Fruit fly (Drosophila melanogaster): ENCODE data around the gene CG3982.

CG3982 gene

DNA sequence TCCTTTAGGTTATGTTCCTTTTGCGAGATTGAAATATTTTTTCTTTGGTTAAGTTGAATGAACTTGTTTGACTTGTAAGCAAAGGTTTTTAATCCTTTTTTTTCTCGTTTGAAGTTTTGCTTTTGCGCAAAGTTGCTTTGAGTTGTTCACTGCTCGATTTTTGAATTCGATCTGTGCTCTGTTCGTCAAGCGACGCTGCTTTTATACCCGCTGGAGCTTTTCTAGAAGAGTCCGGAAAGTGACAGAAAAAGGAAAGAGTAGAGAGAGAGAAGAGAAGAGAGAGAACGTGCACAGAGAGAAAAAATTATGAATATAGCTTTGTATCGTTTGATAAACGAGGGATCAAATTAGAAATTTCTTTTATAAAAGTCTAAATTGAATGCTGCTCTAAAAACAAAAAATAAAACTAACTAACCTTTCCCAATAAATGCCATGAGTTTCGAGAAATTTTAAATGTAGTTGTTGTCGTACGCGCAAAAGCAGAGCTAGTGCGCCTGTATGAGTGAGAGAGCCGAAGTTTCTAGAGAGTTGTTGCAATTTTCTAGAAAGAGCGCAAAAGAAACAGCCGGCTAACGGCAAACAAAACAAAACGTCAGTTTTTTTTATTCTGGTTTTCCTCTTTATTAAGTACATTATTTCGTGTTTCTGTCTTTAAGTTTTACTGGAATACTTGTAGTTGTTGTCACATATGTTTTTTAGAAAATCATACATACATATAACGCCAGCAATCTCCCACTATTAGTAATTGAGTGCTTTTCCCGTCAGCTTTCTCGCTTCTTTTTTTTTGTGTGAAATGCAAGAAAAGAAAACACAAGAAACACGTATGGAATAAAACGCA, 39.8 kb downstream of the CG3982 start, which contains the start of gene Hsp26 (continued):
- TF ChIP-seq jumu (GFP tag; optimal IDR thresholded peaks at IDR 0.05) (peak; percentile 74), Drgx (GFP tag; IDR thresholded peaks at IDR 0.05) (peak; percentile 96), CG7556 (GFP tag; optimal IDR thresholded peaks at IDR 0.05) (peak; percentile 89), pb (GFP tag; optimal IDR thresholded peaks at IDR 0.05) (peak; percentile 54), pzg (GFP tag; optimal IDR thresholded peaks at IDR 0.05) (no peak), CG31388 (GFP tag; optimal IDR thresholded peaks at IDR 0.05) (peak; percentile 21), CG18764 (GFP tag; optimal IDR thresholded peaks at IDR 0.05) (peak; percentile 66), Meics (GFP tag; optimal IDR thresholded peaks at IDR 0.05) (peak; percentile 80), CG4707 (GFP tag; optimal IDR thresholded peaks at IDR 0.05) (peak; percentile 49), zf30C (GFP tag; optimal IDR thresholded peaks at IDR 0.05) (peak; percentile 90), br (optimal IDR thresholded peaks at IDR 0.05) (no peak), pnt (GFP tag; optimal IDR thresholded peaks at IDR 0.05) (peak; percentile 85), Fer3 (tag; optimal IDR thresholded peaks at IDR 0.05) (peak; percentile 65), CG12104 (GFP tag; optimal IDR thresholded peaks at IDR 0.05) (peak; percentile 45), pan (optimal IDR thresholded peaks at IDR 0.05) (no peak), pan (GFP tag; optimal IDR thresholded peaks at IDR 0.05 in 1 of 2, IDR thresholded peaks at IDR 0.05 in 1 of 2) (peak in 1 of 2 experiments; percentile 89), Asciz (GFP tag; optimal IDR thresholded peaks at IDR 0.05) (peak; percentile 74), Sry-β (GFP tag; optimal IDR thresholded peaks at IDR 0.05) (no peak), CG10959 (GFP tag; IDR thresholded peaks at IDR 0.05) (no peak; the same call in 1 of the 2 replicates), dimm (GFP tag; IDR thresholded peaks at IDR 0.05) (peak; percentile 58; the same call in 1 of the 2 replicates), tgo (GFP tag; IDR thresholded peaks at IDR 0.05) (peak; percentile 82), Hmx (GFP tag; optimal IDR thresholded peaks at IDR 0.05) (peak; percentile 55), CG32532 (GFP tag; IDR thresholded peaks at IDR 0.05) (peak; percentile 90), tll (GFP tag; optimal IDR thresholded peaks at IDR 0.05) (no peak), CG14710 (tag; optimal IDR thresholded peaks at IDR 0.05) (peak; percentile 69), CG4328 (GFP tag; optimal IDR thresholded peaks at IDR 0.05) (peak; percentile 13), CG12299 (tag; optimal IDR thresholded peaks at IDR 0.05) (peak; percentile 63), CG16815 (GFP tag; optimal IDR thresholded peaks at IDR 0.05) (peak; percentile 40), D19B (GFP tag; optimal IDR thresholded peaks at IDR 0.05) (peak; percentile 54), crp (GFP tag; optimal IDR thresholded peaks at IDR 0.05) (peak; percentile 8 to 31), CG8089 (GFP tag; optimal IDR thresholded peaks at IDR 0.05) (peak; percentile 79), CG17186 (GFP tag; optimal IDR thresholded peaks at IDR 0.05) (no peak), danr (GFP tag; IDR thresholded peaks at IDR 0.05) (peak; percentile 21; the same call in 1 of the 2 replicates), MESR4 (GFP tag; optimal IDR thresholded peaks at IDR 0.05) (peak; percentile 3), esg (GFP tag; conservative IDR thresholded peaks at IDR 0.05) (peak; percentile 77), cato (GFP tag; optimal IDR thresholded peaks at IDR 0.05; ENCODE audit: borderline replicate concordance) (peak; percentile 75), CG16779 (GFP tag; IDR thresholded peaks at IDR 0.05) (no peak; the same call in 1 of the 2 replicates), croc (GFP tag; conservative IDR thresholded peaks at IDR 0.05) (peak; percentile 55; the same call in 2 of the 3 replicates), dmrt99B (tag; optimal IDR thresholded peaks at IDR 0.05) (peak; percentile 85), dpn (GFP tag; optimal IDR thresholded peaks at IDR 0.05) (peak; percentile 87 to 90), B-H1 (GFP tag; IDR thresholded peaks at IDR 0.05) (peak; percentile 69), sima (GFP tag; optimal IDR thresholded peaks at IDR 0.05) (peak; percentile 38), vfl (GFP tag; optimal IDR thresholded peaks at IDR 0.05) (peak; percentile 70), Nf-YC (tag; optimal IDR thresholded peaks at IDR 0.05) (peak; percentile 51), CG4404 (GFP tag; IDR thresholded peaks at IDR 0.05) (0 out of 2 replicates have a peak, but pooled peaks have one; percentile 22), CG13424 (tag; optimal IDR thresholded peaks at IDR 0.05) (peak; percentile 87), Nf-YB (GFP tag; optimal IDR thresholded peaks at IDR 0.05) (peak; percentile 63), CG9932 (GFP tag; IDR thresholded peaks at IDR 0.05) (peak; percentile 61), tx (GFP tag; optimal IDR thresholded peaks at IDR 0.05) (peak; percentile 62)

All from whole organism, embryonic.